Fruit fly (Drosophila melanogaster) whole organism, embryonic: ENCODE measurements around the gene Myo95E.

Experiments used
- Ada2b ChIP-seq: fragments of 200-800 bp; sonication (Bioruptor generic); IDR thresholded peaks from 2 replicates; pipeline ENCODE4 v1.3.6; 2022; ENCODE audit warnings: missing biosample characterization, missing genetic modification characterization
- Atf-2 ChIP-seq: fragments of 200-800 bp; sonication (Bioruptor generic); optimal IDR thresholded peaks from 2 replicates; lab custom pipeline; 2016; ENCODE audit warnings: missing biosample characterization, missing genetic modification characterization
- Bteb2 ChIP-seq: fragments of 200-800 bp; sonication (Bioruptor generic); optimal IDR thresholded peaks from 2 replicates; lab custom pipeline; 2016; ENCODE audit warnings: missing biosample characterization, missing genetic modification characterization
- C15 ChIP-seq: fragments of 200-800 bp; sonication (Bioruptor generic); IDR thresholded peaks from 3 replicates; pipeline ENCODE4 v1.3.6; 2022; ENCODE audit warnings: missing biosample characterization, missing genetic modification characterization
- CG10321 ChIP-seq: fragments of 200-800 bp; sonication (Bioruptor generic); IDR thresholded peaks from 2 replicates; pipeline ENCODE4 v1.3.6; 2022; ENCODE audit warnings: missing biosample characterization, missing genetic modification characterization
- CG10565 ChIP-seq: fragments of 200-800 bp; sonication (Bioruptor generic); optimal IDR thresholded peaks from 3 replicates; lab custom pipeline; 2016; ENCODE audit warnings: missing biosample characterization, mild to moderate bottlenecking, missing genetic modification characterization
- CG10979 ChIP-seq: fragments of 200-800 bp; sonication (Bioruptor generic); optimal IDR thresholded peaks from 2 replicates; lab custom pipeline; 2018; ENCODE audit warnings: missing biosample characterization, mild to moderate bottlenecking, missing genetic modification characterization, moderate library complexity
- CG11247 ChIP-seq: fragments of 200-800 bp; sonication (Bioruptor generic); IDR thresholded peaks from 2 replicates; pipeline ENCODE4 v1.3.6; 2022; ENCODE audit warnings: missing biosample characterization, missing genetic modification characterization
- CG1529 ChIP-seq: fragments of 200-800 bp; sonication (Bioruptor generic); optimal IDR thresholded peaks from 3 replicates; lab custom pipeline; 2018; ENCODE audit warnings: missing biosample characterization, missing genetic modification characterization
- CG16815 ChIP-seq: fragments of 200-800 bp; sonication (Bioruptor generic); optimal IDR thresholded peaks from 3 replicates; lab custom pipeline; 2017; ENCODE audit warnings: missing biosample characterization, mild to moderate bottlenecking, missing genetic modification characterization
- CG2889 ChIP-seq: fragments of 200-800 bp; sonication (Bioruptor generic); IDR thresholded peaks from 3 replicates; pipeline ENCODE4 v1.3.6; 2022; ENCODE audit warnings: missing biosample characterization, missing genetic modification characterization
- CG3838 ChIP-seq: fragments of 200-800 bp; sonication (Bioruptor generic); optimal IDR thresholded peaks from 3 replicates; lab custom pipeline; 2016; ENCODE audit warnings: missing biosample characterization, missing genetic modification characterization
- CG4404 ChIP-seq: fragments of 200-800 bp; sonication (Bioruptor generic); IDR thresholded peaks from 2 replicates; pipeline ENCODE4 v1.3.6; 2022; ENCODE audit warnings: missing biosample characterization, missing genetic modification characterization
- CG4854 ChIP-seq: fragments of 200-800 bp; sonication (Bioruptor generic); optimal IDR thresholded peaks from 2 replicates; lab custom pipeline; 2016; ENCODE audit warnings: missing biosample characterization, missing genetic modification characterization, inconsistent platforms
- CG6272 ChIP-seq: fragments of 200-800 bp; sonication (Bioruptor generic); IDR thresholded peaks from 2 replicates; pipeline ENCODE4 v1.3.6; 2022; ENCODE audit warnings: missing biosample characterization, missing genetic modification characterization
- CG7745 ChIP-seq: fragments of 200-800 bp; sonication (Bioruptor generic); optimal IDR thresholded peaks from 2 replicates; lab custom pipeline; 2018; ENCODE audit warnings: missing biosample characterization, mild to moderate bottlenecking, missing genetic modification characterization, moderate library complexity
- CG7839 ChIP-seq: fragments of 200-800 bp; sonication (Bioruptor generic); optimal IDR thresholded peaks from 3 replicates; lab custom pipeline; 2018; ENCODE audit warnings: missing biosample characterization, mild to moderate bottlenecking, missing genetic modification characterization, moderate library complexity
- CG8290 ChIP-seq, 3 experiments: fragments of 200-800 bp; sonication (Bioruptor generic); optimal IDR thresholded peaks; 2 replicates each; lab custom pipeline; 2016 to 2019; ENCODE audit warnings: missing biosample characterization in 3 of 3, missing genetic modification characterization in 3 of 3, mild to moderate bottlenecking in 2 of 3, moderate library complexity in 1 of 3
- CG8478 ChIP-seq: fragments of >200 bp; optimal IDR thresholded peaks from 2 replicates; lab custom pipeline; 2018
- CG8765 ChIP-seq: fragments of 200-800 bp; sonication (Bioruptor generic); IDR thresholded peaks from 2 replicates; pipeline ENCODE4 v1.3.6; 2022; ENCODE audit warnings: missing biosample characterization, missing genetic modification characterization
- Chrac-16 ChIP-seq: fragments of 200-800 bp; sonication (Bioruptor generic); optimal IDR thresholded peaks from 3 replicates; lab custom pipeline; 2016; ENCODE audit warnings: missing biosample characterization, missing genetic modification characterization
- D19A ChIP-seq: fragments of 200-800 bp; optimal IDR thresholded peaks from 3 replicates; lab custom pipeline; 2019; ENCODE audit warnings: missing biosample characterization, mild to moderate bottlenecking, missing genetic modification characterization, moderate library complexity
- Ets65A ChIP-seq: fragments of 200-800 bp; sonication (Bioruptor generic); peaks from one replicate; lab custom pipeline; 2016; ENCODE audit warnings: missing biosample characterization, missing genetic modification characterization
- GATAe ChIP-seq: fragments of 200-800 bp; sonication (Bioruptor generic); conservative IDR thresholded peaks from 2 replicates; pipeline ENCODE4 v1.3.6; 2022; ENCODE audit warnings: missing biosample characterization, missing genetic modification characterization
- Hr51 ChIP-seq, 2 experiments: fragments of 200-800 bp; sonication (Bioruptor generic); optimal IDR thresholded peaks; 2 replicates in 1 of 2; 3 replicates in 1 of 2; lab custom pipeline; 2016 to 2018; ENCODE audit warnings: missing biosample characterization in 2 of 2, missing genetic modification characterization in 2 of 2, mild to moderate bottlenecking in 1 of 2, moderate library complexity in 1 of 2
- MESR4 ChIP-seq: fragments of 200-800 bp; sonication (Bioruptor generic); optimal IDR thresholded peaks from 2 replicates; lab custom pipeline; 2018; ENCODE audit warnings: missing biosample characterization, mild to moderate bottlenecking, missing genetic modification characterization, moderate library complexity
- Rfx ChIP-seq: fragments of 200-800 bp; sonication (Bioruptor generic); IDR thresholded peaks from 2 replicates; pipeline ENCODE4 v1.3.6; 2022; ENCODE audit warnings: missing biosample characterization, missing genetic modification characterization
- Sin3A ChIP-seq: fragments of >200 bp; optimal IDR thresholded peaks from 2 replicates; lab custom pipeline; 2018
- Sox100B ChIP-seq: fragments of 200-800 bp; sonication (Bioruptor generic); optimal IDR thresholded peaks from 3 replicates; lab custom pipeline; 2018; ENCODE audit warnings: missing biosample characterization, mild to moderate bottlenecking, missing genetic modification characterization
- Sry-β ChIP-seq: fragments of 200-800 bp; sonication (Bioruptor generic); optimal IDR thresholded peaks from 2 replicates; lab custom pipeline; 2018; ENCODE audit warnings: missing biosample characterization, mild to moderate bottlenecking, missing genetic modification characterization, moderate library complexity
- YL-1 ChIP-seq: fragments of 200-800 bp; sonication (Bioruptor generic); optimal IDR thresholded peaks from 3 replicates; lab custom pipeline; 2017; ENCODE audit warnings: missing biosample characterization, mild to moderate bottlenecking, missing genetic modification characterization
- az2 ChIP-seq: fragments of 200-800 bp; sonication (Bioruptor generic); optimal IDR thresholded peaks from 3 replicates; lab custom pipeline; 2016; ENCODE audit warnings: missing biosample characterization, missing genetic modification characterization
- btn ChIP-seq: fragments of 200-800 bp; sonication (Bioruptor generic); optimal IDR thresholded peaks from 2 replicates; lab custom pipeline; 2016; ENCODE audit warnings: missing biosample characterization, missing genetic modification characterization
- chinmo ChIP-seq: fragments of 200-800 bp; sonication (Bioruptor generic); IDR thresholded peaks from 4 replicates; pipeline ENCODE4 v1.3.6; 2022; ENCODE audit warnings: missing biosample characterization, missing genetic modification characterization; ENCODE audit not compliant: partially characterized antibody
- dmrt99B ChIP-seq: fragments of 200-800 bp; sonication (Bioruptor generic); optimal IDR thresholded peaks from 2 replicates; lab custom pipeline; 2018; ENCODE audit warnings: missing biosample characterization, mild to moderate bottlenecking, missing genetic modification characterization, moderate library complexity
- ewg ChIP-seq: fragments of 200-800 bp; sonication (Bioruptor generic); optimal IDR thresholded peaks from 3 replicates; lab custom pipeline; 2017; ENCODE audit warnings: mild to moderate bottlenecking, missing biosample characterization, missing genetic modification reagents, missing genetic modification characterization
- fd96Cb ChIP-seq: fragments of 200-800 bp; sonication (Bioruptor generic); optimal IDR thresholded peaks from 2 replicates; lab custom pipeline; 2018; ENCODE audit warnings: missing biosample characterization, mild to moderate bottlenecking, missing genetic modification characterization, moderate library complexity
- hb ChIP-seq: fragments of 200-800 bp; sonication (Bioruptor generic); IDR thresholded peaks from 3 replicates; pipeline ENCODE4 v1.3.6; 2022; ENCODE audit warnings: missing biosample characterization, missing genetic modification characterization; ENCODE audit not compliant: partially characterized antibody
- hbn ChIP-seq: fragments of 200-800 bp; sonication (Bioruptor generic); IDR thresholded peaks from 2 replicates; pipeline ENCODE4 v1.3.6; 2022; ENCODE audit warnings: missing biosample characterization, missing genetic modification characterization; ENCODE audit not compliant: partially characterized antibody
- her ChIP-seq: fragments of 200-800 bp; sonication (Bioruptor generic); optimal IDR thresholded peaks from 2 replicates; lab custom pipeline; 2016; ENCODE audit warnings: missing biosample characterization, missing genetic modification characterization
- nerfin-2 ChIP-seq: fragments of 200-800 bp; sonication (Bioruptor generic); IDR thresholded peaks from 2 replicates; pipeline ENCODE4 v1.3.6; 2022; ENCODE audit warnings: missing biosample characterization, missing genetic modification characterization; ENCODE audit not compliant: partially characterized antibody
- pfk ChIP-seq: fragments of 200-800 bp; sonication (Bioruptor generic); optimal IDR thresholded peaks from 2 replicates; lab custom pipeline; 2018; ENCODE audit warnings: missing biosample characterization, mild to moderate bottlenecking, missing genetic modification characterization, moderate library complexity
- sisA ChIP-seq: fragments of 200-800 bp; sonication (Bioruptor generic); IDR thresholded peaks from 2 replicates; pipeline ENCODE4 v1.3.6; 2022; ENCODE audit warnings: missing biosample characterization, missing genetic modification characterization
- sr ChIP-seq: fragments of 200-800 bp; sonication (Bioruptor generic); IDR thresholded peaks from 3 replicates; pipeline ENCODE4 v1.3.6; 2022; ENCODE audit warnings: missing biosample characterization, missing genetic modification characterization
- twi ChIP-seq: fragments of 200-800 bp; optimal IDR thresholded peaks from 2 replicates; lab custom pipeline; 2019; ENCODE audit warnings: missing biosample characterization, mild to moderate bottlenecking, missing genetic modification characterization, moderate library complexity
- tx ChIP-seq: fragments of 200-800 bp; sonication (Bioruptor generic); optimal IDR thresholded peaks from 2 replicates; lab custom pipeline; 2016; ENCODE audit warnings: missing biosample characterization, missing genetic modification characterization
- unc-4 ChIP-seq: fragments of 200-800 bp; sonication (Bioruptor generic); IDR thresholded peaks from 2 replicates; pipeline ENCODE4 v1.3.6; 2022; ENCODE audit warnings: missing biosample characterization, missing genetic modification characterization; ENCODE audit not compliant: partially characterized antibody
- wdn ChIP-seq: fragments of 200-800 bp; sonication (Bioruptor generic); IDR thresholded peaks from 2 replicates; pipeline ENCODE4 v1.3.6; 2022; ENCODE audit warnings: missing biosample characterization, missing genetic modification characterization
- zen ChIP-seq: fragments of 200-800 bp; sonication (Bioruptor generic); optimal IDR thresholded peaks from 3 replicates; lab custom pipeline; 2018; ENCODE audit warnings: missing biosample characterization, mild to moderate bottlenecking, missing genetic modification characterization, moderate library complexity

Gene Myo95E

DNA sequence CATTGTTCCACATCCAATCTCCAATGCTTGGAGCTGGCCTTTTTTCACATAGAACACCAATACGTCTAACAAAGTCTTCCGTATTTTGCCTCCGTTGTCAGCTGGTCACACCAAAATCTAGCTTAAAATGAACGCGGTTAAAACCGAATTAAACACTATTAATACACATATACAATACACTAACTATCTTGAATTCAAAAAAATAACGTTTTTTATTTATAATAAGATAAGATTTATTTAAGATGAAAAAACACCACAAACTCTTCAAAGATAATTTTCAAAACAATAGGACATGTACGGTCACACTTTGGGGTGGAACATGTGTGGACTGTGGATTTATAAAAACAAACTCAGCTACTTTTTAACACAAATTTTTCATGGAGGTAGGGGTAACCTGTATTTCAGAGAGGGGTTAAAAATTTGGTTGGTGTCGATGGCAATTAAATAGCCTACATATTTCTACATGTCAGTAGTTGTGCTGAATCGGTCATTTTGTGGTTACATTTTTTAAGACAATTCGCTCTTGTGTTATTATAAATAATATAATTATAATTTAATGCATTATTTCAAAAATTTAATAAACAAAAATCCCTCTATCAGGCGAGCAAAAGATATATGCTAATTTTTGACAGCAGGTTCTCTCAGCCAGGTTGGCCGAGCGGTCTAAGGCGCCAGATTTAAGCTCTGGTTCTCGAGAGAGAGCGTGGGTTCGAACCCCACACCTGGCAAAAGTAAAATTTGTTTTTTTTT, 48.8 kb downstream of the Myo95E start, which contains the start of gene CG13605 (continued):
- TF ChIP-seq MESR4 (GFP tag; lab: Kevin White, UChicago) (peak; percentile 18), CG4404 (GFP tag; lab: Robert Waterston, UW) (no peak), CG3838 (no peak), wdn (GFP tag; lab: Robert Waterston, UW) (0 out of 2 replicates have a peak, but pooled peaks have one; percentile 21), unc-4 (GFP tag; lab: Robert Waterston, UW) (no peak), Bteb2 (GFP tag; lab: Kevin White, UChicago) (peak; percentile 39), her (peak; percentile 54), ewg (GFP tag; lab: Kevin White, UChicago) (peak; percentile 35), nerfin-2 (GFP tag; lab: Robert Waterston, UW) (no peak), CG6272 (GFP tag; lab: Robert Waterston, UW) (peak; percentile 49; the same call in 1 of the 2 replicates), CG10565 (GFP tag; lab: Kevin White, UChicago) (no peak), Rfx (GFP tag; lab: Robert Waterston, UW) (peak; percentile 85), Atf-2 (GFP tag; lab: Kevin White, UChicago) (no peak), D19A (tag; lab: Kevin White, UChicago) (peak; percentile 67), Ada2b (GFP tag; lab: Robert Waterston, UW) (peak; percentile 66), sisA (GFP tag; lab: Robert Waterston, UW) (peak; percentile 54; the same call in 1 of the 2 replicates), sr (GFP tag; lab: Robert Waterston, UW) (no peak), CG8290 (GFP tag; optimal IDR thresholded peaks at IDR 0.05; lab: Kevin White, UChicago) (peak; percentile 70), CG8290 (tag; optimal IDR thresholded peaks at IDR 0.05; lab: Kevin White, UChicago) (peak; percentile 13 to 85), zen (tag; lab: Kevin White, UChicago) (peak; percentile 48), CG8765 (no peak), CG7839 (peak; percentile 82), Chrac-16 (peak; percentile 66), CG16815 (peak; percentile 23), CG1529 (GFP tag; lab: Kevin White, UChicago) (peak; percentile 24), Ets65A (peak; percentile 94), btn (GFP tag; lab: Kevin White, UChicago) (no peak), CG10321 (0 out of 2 replicates have a peak, but pooled peaks have one; percentile 20), Sox100B (GFP tag; lab: Kevin White, UChicago) (peak; percentile 71), C15 (peak; percentile 44; the same call in 1 of the 3 replicates), Hr51 (GFP tag; optimal IDR thresholded peaks at IDR 0.05; lab: Kevin White, UChicago) (peak; percentile 29 to 79), fd96Cb (tag; lab: Kevin White, UChicago) (peak; percentile 70), CG11247 (GFP tag; lab: Robert Waterston, UW) (peak; percentile 62), CG8478 (lab: Kevin White, UChicago) (no peak), GATAe (no peak), CG7745 (tag; lab: Kevin White, UChicago) (peak; percentile 65), CG10979 (tag; lab: Kevin White, UChicago) (peak; percentile 69), az2 (GFP tag; lab: Kevin White, UChicago) (peak; percentile 75), CG2889 (0 out of 3 replicates have a peak, but pooled peaks have one; percentile 35), hb (GFP tag; lab: Robert Waterston, UW) (no peak), Sry-β (GFP tag; lab: Kevin White, UChicago) (peak; percentile 60), YL-1 (GFP tag; lab: Kevin White, UChicago) (peak; percentile 76), twi (tag; lab: Kevin White, UChicago) (peak; percentile 28), CG4854 (GFP tag; lab: Kevin White, UChicago) (peak; percentile 57), dmrt99B (tag; lab: Kevin White, UChicago) (peak; percentile 78), chinmo (GFP tag; lab: Robert Waterston, UW) (peak; percentile 5; the same call in 1 of the 4 replicates), tx (GFP tag; lab: Kevin White, UChicago) (peak; percentile 19), Sin3A (lab: Kevin White, UChicago) (peak; percentile 34), hbn (GFP tag; lab: Robert Waterston, UW) (no peak), pfk (no peak)
